Fruit fly (Drosophila melanogaster) whole organism, embryonic: ENCODE data around the gene eco.

Experiments used
- Adf1 ChIP-seq: fragments of 200-800 bp; sonication (Bioruptor generic); IDR thresholded peaks from 2 replicates; pipeline ENCODE4 v1.3.6; 2022; ENCODE audit warnings: missing biosample characterization, missing genetic modification characterization
- Atf-2 ChIP-seq: fragments of 200-800 bp; sonication (Bioruptor generic); optimal IDR thresholded peaks from 2 replicates; lab custom pipeline; 2016; ENCODE audit warnings: missing biosample characterization, missing genetic modification characterization
- CG10147 ChIP-seq: fragments of 200-800 bp; sonication (Bioruptor generic); optimal IDR thresholded peaks from 2 replicates; lab custom pipeline; 2019; ENCODE audit warnings: missing biosample characterization, mild to moderate bottlenecking, missing genetic modification characterization, moderate library complexity
- CG11247 ChIP-seq: fragments of 200-800 bp; sonication (Bioruptor generic); IDR thresholded peaks from 2 replicates; pipeline ENCODE4 v1.3.6; 2022; ENCODE audit warnings: missing biosample characterization, missing genetic modification characterization
- CG11723 ChIP-seq: fragments of 200-800 bp; sonication (Bioruptor generic); optimal IDR thresholded peaks from 2 replicates; lab custom pipeline; 2017; ENCODE audit warnings: missing biosample characterization, mild to moderate bottlenecking, missing genetic modification characterization
- CG12659 ChIP-seq: fragments of 200-800 bp; sonication (Bioruptor generic); optimal IDR thresholded peaks from 3 replicates; lab custom pipeline; 2017; ENCODE audit warnings: mild to moderate bottlenecking, missing biosample characterization, missing genetic modification reagents, missing genetic modification characterization
- CG12942 ChIP-seq: fragments of 200-800 bp; sonication (Bioruptor generic); optimal IDR thresholded peaks from 3 replicates; lab custom pipeline; 2016; ENCODE audit warnings: missing biosample characterization, missing genetic modification characterization
- CG17186 ChIP-seq: fragments of 200-800 bp; sonication (Bioruptor generic); optimal IDR thresholded peaks from 3 replicates; lab custom pipeline; 2017; ENCODE audit warnings: missing biosample characterization, missing genetic modification reagents, missing genetic modification characterization
- CG17361 ChIP-seq: fragments of 200-800 bp; sonication (Bioruptor generic); IDR thresholded peaks from 3 replicates; pipeline ENCODE4 v1.3.6; 2022; ENCODE audit warnings: missing biosample characterization, missing genetic modification characterization
- CG33557 ChIP-seq: fragments of 200-800 bp; sonication (Bioruptor generic); optimal IDR thresholded peaks from 2 replicates; lab custom pipeline; 2019; ENCODE audit warnings: missing biosample characterization, mild to moderate bottlenecking, missing genetic modification characterization, moderate library complexity
- CG34224 ChIP-seq: fragments of 200-800 bp; sonication (Bioruptor generic); IDR thresholded peaks from 3 replicates; pipeline ENCODE4 v1.3.6; 2022; ENCODE audit warnings: missing biosample characterization, missing genetic modification characterization; ENCODE audit not compliant: partially characterized antibody
- CG4360 ChIP-seq: fragments of 200-800 bp; sonication (Bioruptor generic); IDR thresholded peaks from 2 replicates; pipeline ENCODE4 v1.3.6; 2022; ENCODE audit warnings: missing biosample characterization, missing genetic modification characterization
- CG4730 ChIP-seq: fragments of 200-800 bp; sonication (Bioruptor generic); IDR thresholded peaks from 2 replicates; pipeline ENCODE4 v1.3.6; 2022; ENCODE audit warnings: missing biosample characterization, missing genetic modification characterization
- CG7357 ChIP-seq: fragments of 200-800 bp; sonication (Bioruptor generic); IDR thresholded peaks from 3 replicates; pipeline ENCODE4 v1.3.6; 2022; ENCODE audit warnings: missing biosample characterization, missing genetic modification characterization
- CG7372 ChIP-seq: fragments of 200-800 bp; sonication (Bioruptor generic); IDR thresholded peaks from 2 replicates; pipeline ENCODE4 v1.3.6; 2022; ENCODE audit warnings: missing biosample characterization, missing genetic modification characterization
- CG8359 ChIP-seq: fragments of 200-800 bp; sonication (Bioruptor generic); optimal IDR thresholded peaks from 2 replicates; lab custom pipeline; 2017; ENCODE audit warnings: missing biosample characterization, mild to moderate bottlenecking, missing genetic modification characterization, borderline replicate concordance
- CG9727 ChIP-seq: fragments of 200-800 bp; sonication (Bioruptor generic); optimal IDR thresholded peaks from 3 replicates; lab custom pipeline; 2017; ENCODE audit warnings: missing biosample characterization, mild to moderate bottlenecking, missing genetic modification characterization
- Chrac-16 ChIP-seq: fragments of 200-800 bp; sonication (Bioruptor generic); optimal IDR thresholded peaks from 3 replicates; lab custom pipeline; 2016; ENCODE audit warnings: missing biosample characterization, missing genetic modification characterization
- Dbx ChIP-seq: fragments of 200-800 bp; sonication (Bioruptor generic); IDR thresholded peaks from 3 replicates; pipeline ENCODE4 v1.3.6; 2022; ENCODE audit warnings: missing biosample characterization, missing genetic modification characterization
- Dek ChIP-seq: fragments of 200-800 bp; sonication (Bioruptor generic); optimal IDR thresholded peaks from 3 replicates; lab custom pipeline; 2019; ENCODE audit warnings: missing biosample characterization, mild to moderate bottlenecking, missing genetic modification characterization, moderate library complexity
- Ets65A ChIP-seq: fragments of 200-800 bp; sonication (Bioruptor generic); peaks from one replicate; lab custom pipeline; 2016; ENCODE audit warnings: missing biosample characterization, missing genetic modification characterization
- Ets97D ChIP-seq: fragments of 200-800 bp; sonication (Bioruptor generic); optimal IDR thresholded peaks from 3 replicates; lab custom pipeline; 2016; ENCODE audit warnings: missing biosample characterization, missing genetic modification characterization
- HLH4C ChIP-seq: fragments of 200-800 bp; sonication (Bioruptor generic); IDR thresholded peaks from 3 replicates; pipeline ENCODE4 v1.3.6; 2022; ENCODE audit warnings: missing biosample characterization, missing genetic modification characterization; ENCODE audit not compliant: partially characterized antibody
- Max ChIP-seq: fragments of 200-800 bp; sonication (Bioruptor generic); optimal IDR thresholded peaks from 2 replicates; lab custom pipeline; 2016; ENCODE audit warnings: missing biosample characterization, mild to moderate bottlenecking, missing genetic modification characterization
- Myb ChIP-seq: fragments of 200-800 bp; sonication (Bioruptor generic); optimal IDR thresholded peaks from 2 replicates; lab custom pipeline; 2016; ENCODE audit warnings: missing biosample characterization, missing genetic modification characterization
- Nf-YC ChIP-seq: fragments of 200-800 bp; optimal IDR thresholded peaks from 3 replicates; lab custom pipeline; 2019; ENCODE audit warnings: missing biosample characterization, mild to moderate bottlenecking, missing genetic modification characterization, moderate library complexity
- NfI ChIP-seq: fragments of 200-800 bp; sonication (Bioruptor generic); optimal IDR thresholded peaks from 3 replicates; lab custom pipeline; 2018; ENCODE audit warnings: missing biosample characterization, mild to moderate bottlenecking, missing genetic modification characterization, moderate library complexity
- Usf ChIP-seq: fragments of 200-800 bp; sonication (Bioruptor generic); optimal IDR thresholded peaks from 2 replicates; lab custom pipeline; 2017; ENCODE audit warnings: missing genotype, missing biosample characterization, missing genetic modification characterization
- YL-1 ChIP-seq: fragments of 200-800 bp; sonication (Bioruptor generic); optimal IDR thresholded peaks from 3 replicates; lab custom pipeline; 2017; ENCODE audit warnings: missing biosample characterization, mild to moderate bottlenecking, missing genetic modification characterization
- br ChIP-seq: fragments of >200 bp; optimal IDR thresholded peaks from 2 replicates; lab custom pipeline; 2017
- cas ChIP-seq: fragments of 200-800 bp; sonication (Bioruptor generic); IDR thresholded peaks from 2 replicates; pipeline ENCODE4 v1.3.6; 2022; ENCODE audit warnings: missing biosample characterization, missing genetic modification characterization
- cg ChIP-seq: fragments of 200-800 bp; sonication (Bioruptor generic); optimal IDR thresholded peaks from 3 replicates; lab custom pipeline; 2019; ENCODE audit warnings: missing biosample characterization, mild to moderate bottlenecking, missing genetic modification characterization, moderate library complexity
- chn ChIP-seq: fragments of 200-800 bp; sonication (Bioruptor generic); optimal IDR thresholded peaks from 2 replicates; lab custom pipeline; 2016; ENCODE audit warnings: missing biosample characterization, missing genetic modification characterization
- ci ChIP-seq: fragments of 200-800 bp; sonication (Bioruptor generic); IDR thresholded peaks from 3 replicates; pipeline ENCODE4 v1.3.6; 2022; ENCODE audit warnings: missing biosample characterization, missing genetic modification characterization
- fd96Cb ChIP-seq: fragments of 200-800 bp; sonication (Bioruptor generic); optimal IDR thresholded peaks from 2 replicates; lab custom pipeline; 2018; ENCODE audit warnings: missing biosample characterization, mild to moderate bottlenecking, missing genetic modification characterization, moderate library complexity
- h ChIP-seq: fragments of >200 bp; optimal IDR thresholded peaks from 2 replicates; lab custom pipeline; 2017
- ham ChIP-seq: fragments of 200-800 bp; sonication (Bioruptor generic); IDR thresholded peaks from 2 replicates; pipeline ENCODE4 v1.3.6; 2022; ENCODE audit warnings: missing biosample characterization, missing genetic modification characterization
- insv ChIP-seq, 2 experiments: fragments of 200-800 bp; sonication (Bioruptor generic); optimal IDR thresholded peaks; 3 replicates each; lab custom pipeline; 2016 to 2018; ENCODE audit warnings: missing biosample characterization in 2 of 2, missing genetic modification characterization in 2 of 2
- kah ChIP-seq: fragments of 200-800 bp; sonication (Bioruptor generic); optimal IDR thresholded peaks from 2 replicates; lab custom pipeline; 2018; ENCODE audit warnings: missing biosample characterization, mild to moderate bottlenecking, missing genetic modification characterization
- lmd ChIP-seq: fragments of 200-800 bp; sonication (Bioruptor generic); IDR thresholded peaks from 2 replicates; pipeline ENCODE4 v1.3.6; 2022; ENCODE audit warnings: missing biosample characterization, missing genetic modification characterization
- nerfin-1 ChIP-seq: fragments of 200-800 bp; sonication (Bioruptor generic); optimal IDR thresholded peaks from 3 replicates; lab custom pipeline; 2019; ENCODE audit warnings: missing biosample characterization, mild to moderate bottlenecking, missing genetic modification characterization, moderate library complexity
- org-1 ChIP-seq: fragments of 200-800 bp; sonication (Bioruptor generic); optimal IDR thresholded peaks from 2 replicates; lab custom pipeline; 2017; ENCODE audit warnings: missing biosample characterization, missing genetic modification characterization
- pros ChIP-seq: fragments of 200-800 bp; sonication (Bioruptor generic); optimal IDR thresholded peaks from 3 replicates; lab custom pipeline; 2019; ENCODE audit warnings: missing biosample characterization, mild to moderate bottlenecking, missing genetic modification characterization, moderate library complexity
- salm ChIP-seq: fragments of 200-800 bp; sonication (Bioruptor generic); optimal IDR thresholded peaks from 2 replicates; lab custom pipeline; 2018; ENCODE audit warnings: missing biosample characterization, mild to moderate bottlenecking, missing genetic modification characterization
- sc ChIP-seq, 3 experiments: fragments of >200 bp in 2 of 3; fragments of 200-800 bp in 1 of 3; sonication (Bioruptor generic) in 1 of 3; optimal IDR thresholded peaks; 2 replicates in 2 of 3; 3 replicates in 1 of 3; lab custom pipeline; 2017; ENCODE audit warnings: mild to moderate bottlenecking in 1 of 3, missing biosample characterization in 1 of 3, missing genetic modification characterization in 1 of 3, missing genetic modification reagents in 1 of 3
- sna ChIP-seq: fragments of 200-800 bp; sonication (Bioruptor generic); IDR thresholded peaks from 2 replicates; pipeline ENCODE4 v1.3.6; 2022; ENCODE audit warnings: missing biosample characterization, missing genetic modification characterization; ENCODE audit not compliant: partially characterized antibody
- sob ChIP-seq: fragments of 200-800 bp; sonication (Bioruptor generic); IDR thresholded peaks from 2 replicates; pipeline ENCODE4 v1.3.6; 2022; ENCODE audit warnings: missing biosample characterization, missing genetic modification characterization
- sr ChIP-seq: fragments of 200-800 bp; sonication (Bioruptor generic); IDR thresholded peaks from 3 replicates; pipeline ENCODE4 v1.3.6; 2022; ENCODE audit warnings: missing biosample characterization, missing genetic modification characterization
- tap ChIP-seq: fragments of 200-800 bp; optimal IDR thresholded peaks from 3 replicates; lab custom pipeline; 2019; ENCODE audit warnings: missing biosample characterization, mild to moderate bottlenecking, missing genetic modification characterization, moderate library complexity
- unc-4 ChIP-seq: fragments of 200-800 bp; sonication (Bioruptor generic); IDR thresholded peaks from 2 replicates; pipeline ENCODE4 v1.3.6; 2022; ENCODE audit warnings: missing biosample characterization, missing genetic modification characterization; ENCODE audit not compliant: partially characterized antibody
- vfl ChIP-seq: fragments of 200-800 bp; sonication (Bioruptor generic); optimal IDR thresholded peaks from 2 replicates; lab custom pipeline; 2016; ENCODE audit warnings: missing biosample characterization, missing genetic modification characterization
- zfh2 ChIP-seq: fragments of 200-800 bp; sonication (Bioruptor generic); optimal IDR thresholded peaks from 2 replicates; lab custom pipeline; 2016; ENCODE audit warnings: missing biosample characterization, missing genetic modification characterization

Gene eco

DNA sequence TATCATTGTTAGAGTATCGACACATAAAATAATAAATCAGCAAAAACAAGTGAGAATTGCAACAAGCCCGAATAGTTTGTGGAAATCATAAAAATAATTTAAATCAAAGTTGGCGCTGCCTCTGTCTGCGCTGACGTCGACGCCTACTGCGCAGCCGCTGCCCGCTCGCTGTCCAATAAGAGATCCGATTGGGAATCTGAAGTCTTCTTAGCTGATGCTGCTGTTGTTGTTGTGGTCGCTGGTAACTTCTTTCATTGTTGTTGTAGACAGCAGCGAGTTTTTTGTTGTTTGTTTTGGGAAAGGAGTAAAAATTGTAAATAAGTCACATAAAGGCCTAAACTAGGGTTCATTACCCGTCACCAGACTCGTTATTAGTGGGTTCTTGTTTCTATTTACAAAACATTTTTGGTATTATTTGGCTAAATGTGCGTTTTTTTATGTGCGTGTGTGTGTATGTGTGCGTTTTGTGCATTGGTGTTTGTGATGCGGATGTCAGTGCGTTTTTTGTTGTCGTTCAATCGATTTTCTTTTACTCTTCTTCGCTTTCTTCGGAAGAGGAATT lies 25.7 kb upstream of the eco start (continued):
- TF ChIP-seq Myb (GFP tag; lab: Kevin White, UChicago) = no peak
- TF ChIP-seq CG17361 (GFP tag; lab: Robert Waterston, UW) = no peak
- TF ChIP-seq Ets65A (GFP tag; lab: Kevin White, UChicago) = no peak
- no peak for TF ChIP-seq CG12942 (GFP tag; lab: Kevin White, UChicago)
- no peak for TF ChIP-seq unc-4
- TF ChIP-seq vfl (GFP tag; lab: Kevin White, UChicago) = no peak
- TF ChIP-seq zfh2 (GFP tag; lab: Kevin White, UChicago) = no peak
- no peak for TF ChIP-seq br (lab: Kevin White, UChicago)
- no peak for TF ChIP-seq CG7372 (GFP tag; lab: Robert Waterston, UW)
- TF ChIP-seq HLH4C (GFP tag; lab: Robert Waterston, UW) = no peak
- no peak for TF ChIP-seq CG11723 (GFP tag; lab: Kevin White, UChicago)
- TF ChIP-seq Adf1 (GFP tag; lab: Robert Waterston, UW) = peak; percentile 85
- peak; percentile 35 for TF ChIP-seq pros (GFP tag; lab: Kevin White, UChicago)
- TF ChIP-seq org-1 (GFP tag; lab: Kevin White, UChicago) = no peak
- TF ChIP-seq NfI (GFP tag; lab: Kevin White, UChicago) = no peak
- no peak for TF ChIP-seq lmd (GFP tag; lab: Robert Waterston, UW)
- no peak for TF ChIP-seq kah
- no peak for TF ChIP-seq salm (tag; lab: Kevin White, UChicago)
- TF ChIP-seq CG9727 (GFP tag; lab: Kevin White, UChicago) = no peak
- TF ChIP-seq fd96Cb = no peak
- TF ChIP-seq ham (GFP tag; lab: Robert Waterston, UW) = no peak
- no peak for TF ChIP-seq cas (GFP tag; lab: Robert Waterston, UW)
- TF ChIP-seq sr = no peak
- no peak for TF ChIP-seq CG12659 (GFP tag; lab: Kevin White, UChicago)
- no peak for TF ChIP-seq Dbx (GFP tag; lab: Robert Waterston, UW)
- peak; percentile 47 for TF ChIP-seq Nf-YC (tag; lab: Kevin White, UChicago)
- TF ChIP-seq Atf-2 (GFP tag; lab: Kevin White, UChicago) = no peak
- no peak for TF ChIP-seq Dek (tag; lab: Kevin White, UChicago)
- TF ChIP-seq ci = no peak
- no peak for TF ChIP-seq CG10147 (GFP tag; lab: Kevin White, UChicago)
- TF ChIP-seq chn (GFP tag; lab: Kevin White, UChicago) = no peak
- peak; percentile 59 to 96 for TF ChIP-seq insv (GFP tag; optimal IDR thresholded peaks at IDR 0.05; lab: Kevin White, UChicago)
- peak; percentile 97 for TF ChIP-seq CG4360 (GFP tag; lab: Robert Waterston, UW)
- no peak for TF ChIP-seq CG34224 (GFP tag; lab: Robert Waterston, UW)
- TF ChIP-seq nerfin-1 (tag; lab: Kevin White, UChicago) = no peak
- peak; percentile 69 for TF ChIP-seq cg (GFP tag; lab: Kevin White, UChicago)
- no peak for TF ChIP-seq CG11247 (GFP tag; lab: Robert Waterston, UW)
- no peak for TF ChIP-seq sob (GFP tag; lab: Robert Waterston, UW)
- no peak for TF ChIP-seq CG8359 (GFP tag; lab: Kevin White, UChicago)
- no peak for TF ChIP-seq CG7357 (GFP tag; lab: Robert Waterston, UW)
- peak; percentile 24 for TF ChIP-seq CG33557 (GFP tag; lab: Kevin White, UChicago)
- TF ChIP-seq Usf (GFP tag; lab: Kevin White, UChicago) = no peak
- TF ChIP-seq sc (optimal IDR thresholded peaks at IDR 0.05; lab: Kevin White, UChicago) = no peak
- no peak for TF ChIP-seq sc (GFP tag; optimal IDR thresholded peaks at IDR 0.05; lab: Kevin White, UChicago)
- TF ChIP-seq YL-1 = no peak
- no peak for TF ChIP-seq Chrac-16 (GFP tag; lab: Kevin White, UChicago)
- TF ChIP-seq h (lab: Kevin White, UChicago) = no peak
- no peak for TF ChIP-seq CG17186
- TF ChIP-seq Max = no peak
- no peak for TF ChIP-seq sna (GFP tag; lab: Robert Waterston, UW)
- TF ChIP-seq Ets97D = no peak
- TF ChIP-seq tap (tag; lab: Kevin White, UChicago) = no peak
- TF ChIP-seq CG4730 (GFP tag; lab: Robert Waterston, UW) = no peak
